Fruit fly (Drosophila melanogaster) whole organism, embryonic: ENCODE results near the gene alphaCOP.

Source experiments
- Adf1 ChIP-seq: fragments of 200-800 bp; sonication (Bioruptor generic); IDR thresholded peaks from 2 replicates; pipeline ENCODE4 v1.3.6; 2022; ENCODE audit warnings: missing biosample characterization, missing genetic modification characterization
- Asciz ChIP-seq: fragments of 200-800 bp; sonication (Bioruptor generic); optimal IDR thresholded peaks from 2 replicates; lab custom pipeline; 2017; ENCODE audit warnings: missing biosample characterization, mild to moderate bottlenecking, missing genetic modification characterization, missing genetic modification reagents
- Atf-2 ChIP-seq: fragments of 200-800 bp; sonication (Bioruptor generic); optimal IDR thresholded peaks from 2 replicates; lab custom pipeline; 2016; ENCODE audit warnings: missing biosample characterization, missing genetic modification characterization
- CG10147 ChIP-seq: fragments of 200-800 bp; sonication (Bioruptor generic); optimal IDR thresholded peaks from 2 replicates; lab custom pipeline; 2019; ENCODE audit warnings: missing biosample characterization, mild to moderate bottlenecking, missing genetic modification characterization, moderate library complexity
- CG11085 ChIP-seq: fragments of 200-800 bp; sonication (Bioruptor generic); IDR thresholded peaks from 2 replicates; pipeline ENCODE4 v1.3.6; 2022; ENCODE audit warnings: missing biosample characterization, missing genetic modification characterization
- CG11456 ChIP-seq: fragments of 200-800 bp; sonication (Bioruptor generic); IDR thresholded peaks from 3 replicates; pipeline ENCODE4 v1.3.6; 2022; ENCODE audit warnings: missing biosample characterization, missing genetic modification characterization
- CG12744 ChIP-seq: fragments of 200-800 bp; sonication (Bioruptor generic); optimal IDR thresholded peaks from 2 replicates; lab custom pipeline; 2016; ENCODE audit warnings: missing biosample characterization, missing genetic modification characterization
- CG15011 ChIP-seq: fragments of 200-800 bp; sonication (Bioruptor generic); optimal IDR thresholded peaks from 3 replicates; lab custom pipeline; 2018; ENCODE audit warnings: missing biosample characterization, mild to moderate bottlenecking, missing genetic modification characterization
- CG16813 ChIP-seq: fragments of 200-800 bp; sonication (Bioruptor generic); IDR thresholded peaks from 3 replicates; pipeline ENCODE4 v1.3.6; 2022; ENCODE audit warnings: missing biosample characterization, missing genetic modification characterization; ENCODE audit not compliant: partially characterized antibody
- CG17385 ChIP-seq: fragments of 200-800 bp; sonication (Bioruptor generic); optimal IDR thresholded peaks from 3 replicates; lab custom pipeline; 2018; ENCODE audit warnings: missing biosample characterization, mild to moderate bottlenecking, missing genetic modification characterization
- CG17612 ChIP-seq: fragments of 200-800 bp; sonication (Bioruptor generic); IDR thresholded peaks from 2 replicates; pipeline ENCODE4 v1.3.6; 2022; ENCODE audit warnings: missing biosample characterization, missing genetic modification characterization
- CG6813 ChIP-seq: fragments of 200-800 bp; sonication (Bioruptor generic); optimal IDR thresholded peaks from 2 replicates; lab custom pipeline; 2017; ENCODE audit warnings: missing biosample characterization, missing genetic modification characterization, mild to moderate bottlenecking, moderate library complexity, missing genetic modification reagents
- CG8089 ChIP-seq: fragments of 200-800 bp; sonication (Bioruptor generic); optimal IDR thresholded peaks from 3 replicates; lab custom pipeline; 2016; ENCODE audit warnings: missing biosample characterization, missing genetic modification characterization
- CG8359 ChIP-seq: fragments of 200-800 bp; sonication (Bioruptor generic); optimal IDR thresholded peaks from 2 replicates; lab custom pipeline; 2017; ENCODE audit warnings: missing biosample characterization, mild to moderate bottlenecking, missing genetic modification characterization, borderline replicate concordance
- CG8924 ChIP-seq: fragments of 200-800 bp; optimal IDR thresholded peaks from 3 replicates; lab custom pipeline; 2019; ENCODE audit warnings: missing biosample characterization, mild to moderate bottlenecking, missing genetic modification characterization, moderate library complexity
- Dad ChIP-seq: fragments of 200-800 bp; sonication (Bioruptor generic); optimal IDR thresholded peaks from 3 replicates; lab custom pipeline; 2016; ENCODE audit warnings: missing biosample characterization, missing genetic modification characterization
- ERR ChIP-seq: fragments of 200-800 bp; sonication (Bioruptor generic); optimal IDR thresholded peaks from 2 replicates; lab custom pipeline; 2016; ENCODE audit warnings: missing biosample characterization, missing genetic modification characterization
- Eip74EF ChIP-seq, 2 experiments: fragments of 200-800 bp in 1 of 2; fragments of >200 bp in 1 of 2; sonication (Bioruptor generic) in 1 of 2; optimal IDR thresholded peaks; 2 replicates each; lab custom pipeline; 2017 to 2019; ENCODE audit warnings: missing biosample characterization in 2 of 2, missing genetic modification characterization in 2 of 2, mild to moderate bottlenecking in 1 of 2, moderate library complexity in 1 of 2
- Ets65A ChIP-seq: fragments of 200-800 bp; sonication (Bioruptor generic); peaks from one replicate; lab custom pipeline; 2016; ENCODE audit warnings: missing biosample characterization, missing genetic modification characterization
- Gsc ChIP-seq: fragments of 200-800 bp; sonication (Bioruptor generic); IDR thresholded peaks from 2 replicates; pipeline ENCODE4 v1.3.6; 2022; ENCODE audit warnings: missing biosample characterization, missing genetic modification characterization
- H15 ChIP-seq: fragments of 200-800 bp; sonication (Bioruptor generic); IDR thresholded peaks from 3 replicates; pipeline ENCODE4 v1.3.6; 2022; ENCODE audit warnings: missing biosample characterization, missing genetic modification characterization
- H2.0 ChIP-seq: fragments of 200-800 bp; sonication (Bioruptor generic); IDR thresholded peaks from 2 replicates; pipeline ENCODE4 v1.3.6; 2022; ENCODE audit warnings: missing biosample characterization, missing genetic modification characterization
- Hr3 ChIP-seq: fragments of 200-800 bp; sonication (Bioruptor generic); optimal IDR thresholded peaks from 3 replicates; lab custom pipeline; 2016; ENCODE audit warnings: missing biosample characterization, missing genetic modification characterization
- Hsf ChIP-seq: fragments of 200-800 bp; sonication (Bioruptor generic); optimal IDR thresholded peaks from 3 replicates; lab custom pipeline; 2016; ENCODE audit warnings: missing biosample characterization, missing genetic modification characterization
- Lhr ChIP-seq: fragments of 200-800 bp; sonication (Bioruptor generic); optimal IDR thresholded peaks from 3 replicates; lab custom pipeline; 2017; ENCODE audit warnings: mild to moderate bottlenecking, missing biosample characterization, missing genetic modification reagents, missing genetic modification characterization
- Lpt ChIP-seq: fragments of >200 bp; optimal IDR thresholded peaks from 2 replicates; lab custom pipeline; 2018; ENCODE audit warnings: missing biosample characterization, missing genetic modification characterization
- Med ChIP-seq: fragments of 200-800 bp; sonication (Bioruptor generic); peaks from one replicate; lab custom pipeline; 2016; ENCODE audit warnings: missing biosample characterization, missing genetic modification characterization, mild to moderate bottlenecking, inconsistent platforms, moderate library complexity
- Ptx1 ChIP-seq: fragments of 200-800 bp; sonication (Bioruptor generic); IDR thresholded peaks from 2 replicates; pipeline ENCODE4 v1.3.6; 2022; ENCODE audit warnings: missing biosample characterization, missing genetic modification characterization
- Scr ChIP-seq: fragments of 200-800 bp; sonication (Bioruptor generic); IDR thresholded peaks from 2 replicates; pipeline ENCODE4 v1.3.6; 2022; ENCODE audit warnings: missing biosample characterization, missing genetic modification characterization; ENCODE audit not compliant: partially characterized antibody
- Side ChIP-seq: fragments of 200-800 bp; sonication (Bioruptor generic); optimal IDR thresholded peaks from 2 replicates; lab custom pipeline; 2016; ENCODE audit warnings: missing biosample characterization, missing genetic modification characterization
- Tbp ChIP-seq: fragments of >200 bp; optimal IDR thresholded peaks from 2 replicates; lab custom pipeline; 2018; ENCODE audit warnings: missing biosample characterization, missing genetic modification characterization
- abd-A ChIP-seq: fragments of 200-800 bp; sonication (Bioruptor generic); optimal IDR thresholded peaks from 3 replicates; lab custom pipeline; 2019; ENCODE audit warnings: missing biosample characterization, mild to moderate bottlenecking, missing genetic modification characterization, moderate library complexity
- bowl ChIP-seq: fragments of 200-800 bp; sonication (Bioruptor generic); IDR thresholded peaks from 2 replicates; pipeline ENCODE4 v1.3.6; 2022; ENCODE audit warnings: missing biosample characterization, missing genetic modification characterization
- crp ChIP-seq, 2 experiments: fragments of 200-800 bp; sonication (Bioruptor generic); optimal IDR thresholded peaks; 2 replicates in 1 of 2; 3 replicates in 1 of 2; lab custom pipeline; 2017; ENCODE audit warnings: missing biosample characterization in 2 of 2, missing genetic modification characterization in 2 of 2, mild to moderate bottlenecking in 1 of 2, moderate library complexity in 1 of 2
- dpn ChIP-seq, 2 experiments: fragments of 200-800 bp; sonication (Bioruptor generic); optimal IDR thresholded peaks; 3 replicates each; lab custom pipeline; 2016; ENCODE audit warnings: missing biosample characterization in 2 of 2, missing genetic modification characterization in 2 of 2
- en ChIP-seq: fragments of 200-800 bp; sonication (Bioruptor generic); optimal IDR thresholded peaks from 2 replicates; lab custom pipeline; 2016; ENCODE audit warnings: missing biosample characterization, missing genetic modification characterization
- eve ChIP-seq, 2 experiments: fragments of >200 bp; optimal IDR thresholded peaks; 2 replicates each; lab custom pipeline; 2017; ENCODE audit warnings: missing biosample characterization in 2 of 2, missing genetic modification characterization in 2 of 2
- gfzf ChIP-seq: fragments of 200-800 bp; sonication (Bioruptor generic); optimal IDR thresholded peaks from 2 replicates; lab custom pipeline; 2016; ENCODE audit warnings: missing biosample characterization, mild to moderate bottlenecking, missing genetic modification characterization, moderate library complexity
- lola ChIP-seq, 3 experiments: fragments of >200 bp in 2 of 3; fragments of 200-800 bp in 1 of 3; sonication (Bioruptor generic) in 1 of 3; optimal IDR thresholded peaks; 2 replicates each; lab custom pipeline; 2017 to 2019; ENCODE audit warnings: missing biosample characterization in 3 of 3, missing genetic modification characterization in 3 of 3, mild to moderate bottlenecking in 1 of 3, moderate library complexity in 1 of 3
- mirr ChIP-seq: fragments of 200-800 bp; sonication (Bioruptor generic); optimal IDR thresholded peaks from 3 replicates; lab custom pipeline; 2018; ENCODE audit warnings: missing biosample characterization, mild to moderate bottlenecking, missing genetic modification characterization
- peb ChIP-seq: fragments of 200-800 bp; sonication (Bioruptor generic); IDR thresholded peaks from 2 replicates; pipeline ENCODE4 v1.3.6; 2022; ENCODE audit warnings: missing biosample characterization, missing genetic modification characterization
- pnt ChIP-seq: fragments of 200-800 bp; sonication (Bioruptor generic); optimal IDR thresholded peaks from 3 replicates; lab custom pipeline; 2016; ENCODE audit warnings: missing biosample characterization, missing genetic modification characterization
- pzg ChIP-seq: fragments of 200-800 bp; sonication (Bioruptor generic); optimal IDR thresholded peaks from 3 replicates; lab custom pipeline; 2018; ENCODE audit warnings: missing biosample characterization, mild to moderate bottlenecking, missing genetic modification characterization, moderate library complexity
- ro ChIP-seq: fragments of 200-800 bp; sonication (Bioruptor generic); IDR thresholded peaks from 2 replicates; pipeline ENCODE4 v1.3.6; 2022; ENCODE audit warnings: missing biosample characterization, missing genetic modification characterization
- shn ChIP-seq: fragments of 200-800 bp; sonication (Bioruptor generic); optimal IDR thresholded peaks from 3 replicates; lab custom pipeline; 2016; ENCODE audit warnings: missing biosample characterization, missing genetic modification characterization
- ssp ChIP-seq: fragments of 200-800 bp; sonication (Bioruptor generic); IDR thresholded peaks from 2 replicates; pipeline ENCODE4 v1.3.6; 2022; ENCODE audit warnings: missing biosample characterization, missing genetic modification characterization
- tna ChIP-seq: fragments of 200-800 bp; sonication (Bioruptor generic); IDR thresholded peaks from 2 replicates; pipeline ENCODE4 v1.3.6; 2022; ENCODE audit warnings: missing biosample characterization, missing genetic modification characterization; ENCODE audit not compliant: partially characterized antibody
- wek ChIP-seq: fragments of 200-800 bp; sonication (Bioruptor generic); optimal IDR thresholded peaks from 3 replicates; lab custom pipeline; 2018; ENCODE audit warnings: missing biosample characterization, mild to moderate bottlenecking, missing genetic modification characterization, moderate library complexity
- wor ChIP-seq: fragments of 200-800 bp; sonication (Bioruptor generic); IDR thresholded peaks from 2 replicates; pipeline ENCODE4 v1.3.6; 2022; ENCODE audit warnings: missing biosample characterization, missing genetic modification characterization

The alphaCOP gene

dm6 chr3L:1639185-1639812, 5.7 kb downstream of the alphaCOP start, which contains the start of the genes Mettl2 and Bgb (continued):
- peak; percentile 60 for TF ChIP-seq H2.0 (GFP tag; lab: Robert Waterston, UW)
- peak; percentile 64 for TF ChIP-seq Atf-2 (GFP tag; lab: Kevin White, UChicago)
- no peak for TF ChIP-seq CG17385 (GFP tag; lab: Kevin White, UChicago)
- TF ChIP-seq eve (GFP tag; optimal IDR thresholded peaks at IDR 0.05; lab: Kevin White, UChicago), result no peak
- no peak for TF ChIP-seq Tbp
- peak; percentile 53 for TF ChIP-seq en (GFP tag; lab: Kevin White, UChicago)
- no peak for TF ChIP-seq CG12744
- TF ChIP-seq abd-A, result no peak
- peak; percentile 98 for TF ChIP-seq Ets65A (GFP tag; lab: Kevin White, UChicago)
- peak; percentile 72 for TF ChIP-seq Side (GFP tag; lab: Kevin White, UChicago)
- peak; percentile 66 for TF ChIP-seq ro
- TF ChIP-seq CG8359, result peak; percentile 24
- no peak for TF ChIP-seq Asciz (GFP tag; lab: Kevin White, UChicago)
- no peak for TF ChIP-seq CG15011 (GFP tag; lab: Kevin White, UChicago)
- TF ChIP-seq Ptx1 (GFP tag; lab: Robert Waterston, UW), result peak; percentile 89
- TF ChIP-seq peb (GFP tag; lab: Robert Waterston, UW), result peak; percentile 38; the same call in 1 of the 2 replicates
- TF ChIP-seq CG11456 (GFP tag; lab: Robert Waterston, UW), result peak; percentile 86
- no peak for TF ChIP-seq CG6813 (GFP tag; lab: Kevin White, UChicago)
- peak; percentile 28 for TF ChIP-seq ERR
- no peak for TF ChIP-seq bowl
- TF ChIP-seq mirr, result peak; percentile 27
- TF ChIP-seq CG8089 (GFP tag; lab: Kevin White, UChicago), result peak; percentile 62
- peak; percentile 90 for TF ChIP-seq pnt (GFP tag; lab: Kevin White, UChicago)
- TF ChIP-seq Eip74EF (GFP tag; optimal IDR thresholded peaks at IDR 0.05; lab: Kevin White, UChicago), result no peak
- peak; percentile 79 to 81 for TF ChIP-seq dpn (GFP tag; optimal IDR thresholded peaks at IDR 0.05; lab: Kevin White, UChicago)
- peak; percentile 60 for TF ChIP-seq CG8924
- TF ChIP-seq H15 (GFP tag; lab: Robert Waterston, UW), result peak; percentile 85
- peak; percentile 64 for TF ChIP-seq gfzf (GFP tag; lab: Kevin White, UChicago)
- TF ChIP-seq shn, result peak; percentile 77
- peak; percentile 90 for TF ChIP-seq Scr (GFP tag; lab: Robert Waterston, UW)
- peak; percentile 69 for TF ChIP-seq CG17612
- TF ChIP-seq crp (GFP tag; optimal IDR thresholded peaks at IDR 0.05; lab: Kevin White, UChicago), result peak in 1 of 2 experiments; percentile 42
- TF ChIP-seq Med, result peak; percentile 94
- TF ChIP-seq Hsf (GFP tag; lab: Kevin White, UChicago), result peak; percentile 88
- TF ChIP-seq tna (GFP tag; lab: Robert Waterston, UW), result 0 out of 2 replicates have a peak, but pooled peaks have one; percentile 9
- TF ChIP-seq CG11085 (GFP tag; lab: Robert Waterston, UW), result peak; percentile 45; the same call in 1 of the 2 replicates
- peak; percentile 80 for TF ChIP-seq Hr3
- peak; percentile 75 for TF ChIP-seq ssp (GFP tag; lab: Robert Waterston, UW)
- TF ChIP-seq Lhr (GFP tag; lab: Kevin White, UChicago), result no peak
- peak; percentile 64 for TF ChIP-seq Gsc (GFP tag; lab: Robert Waterston, UW)
- TF ChIP-seq lola (GFP tag; optimal IDR thresholded peaks at IDR 0.05; lab: Kevin White, UChicago), result peak in 1 of 3 experiments; percentile 72
- TF ChIP-seq Dad (GFP tag; lab: Kevin White, UChicago), result peak; percentile 67
- no peak for TF ChIP-seq Adf1 (GFP tag; lab: Robert Waterston, UW)
- peak; percentile 76 for TF ChIP-seq CG10147 (GFP tag; lab: Kevin White, UChicago)
- no peak for TF ChIP-seq wek
- TF ChIP-seq Lpt, result no peak
- TF ChIP-seq pzg (GFP tag; lab: Kevin White, UChicago), result peak; percentile 67
- TF ChIP-seq wor (GFP tag; lab: Robert Waterston, UW), result peak; percentile 53
- peak; percentile 84 for TF ChIP-seq CG16813 (GFP tag; lab: Robert Waterston, UW)
